Fruit fly (Drosophila melanogaster): Measurements from ENCODE around the gene RhoGAP102A.

The RhoGAP102A gene

dm6 chr4:231185-231584, 23.6 kb upstream of the RhoGAP102A start:
- TF ChIP-seq eg (GFP tag; IDR thresholded peaks at IDR 0.05) = no peak
- TF ChIP-seq Eip78C (GFP tag) = peak; percentile 10
- peak; percentile 45 for TF ChIP-seq svp (GFP tag)

dm6 chr4:238400-238799, 16.4 kb upstream of the RhoGAP102A start:
- TF ChIP-seq Sox15 (GFP tag; optimal IDR thresholded peaks at IDR 0.05) (no peak), CG10669 (GFP tag; optimal IDR thresholded peaks at IDR 0.05) (no peak), spab (GFP tag; optimal IDR thresholded peaks at IDR 0.05) (no peak), ss (GFP tag; optimal IDR thresholded peaks at IDR 0.05) (no peak)

- TF ChIP-seq spab (GFP tag; optimal IDR thresholded peaks at IDR 0.05) (no peak), CG9139 (GFP tag; optimal IDR thresholded peaks at IDR 0.05) (no peak), fd85E (GFP tag; optimal IDR thresholded peaks at IDR 0.05) (no peak), CG11294 (GFP tag; IDR thresholded peaks at IDR 0.05) (no peak), dsx (GFP tag; optimal IDR thresholded peaks at IDR 0.05; ENCODE audit: poor library complexity, severe bottlenecking) (no peak), Sox14 (GFP tag; optimal IDR thresholded peaks at IDR 0.05) (no peak), vri (GFP tag; optimal IDR thresholded peaks at IDR 0.05) (no peak), Hr39 (GFP tag; optimal IDR thresholded peaks at IDR 0.05) (no peak), salr (GFP tag; optimal IDR thresholded peaks at IDR 0.05) (no peak), CG10631 (GFP tag; optimal IDR thresholded peaks at IDR 0.05) (no peak), CG10669 (GFP tag; optimal IDR thresholded peaks at IDR 0.05) (no peak), CG16779 (tag; optimal IDR thresholded peaks at IDR 0.05) (no peak), CG8319 (GFP tag; optimal IDR thresholded peaks at IDR 0.05) (no peak), fkh (GFP tag; optimal IDR thresholded peaks at IDR 0.05) (no peak), Gug (GFP tag; IDR thresholded peaks at IDR 0.05) (no peak), CG32006 (GFP tag; optimal IDR thresholded peaks at IDR 0.05) (no peak), Met (GFP tag; optimal IDR thresholded peaks at IDR 0.05) (no peak), achi (GFP tag; optimal IDR thresholded peaks at IDR 0.05) (no peak), CG6854 (GFP tag; optimal IDR thresholded peaks at IDR 0.05) (no peak), ss (GFP tag; optimal IDR thresholded peaks at IDR 0.05) (no peak)
Observed at dm6 chr4:240850-241249, 13.9 kb upstream of the RhoGAP102A start.

- TF ChIP-seq fkh (GFP tag; optimal IDR thresholded peaks at IDR 0.05) (no peak), spab (GFP tag; optimal IDR thresholded peaks at IDR 0.05) (no peak), topi (GFP tag; optimal IDR thresholded peaks at IDR 0.05) (no peak), CG1621 (tag; optimal IDR thresholded peaks at IDR 0.05) (no peak), CG7368 (GFP tag; optimal IDR thresholded peaks at IDR 0.05) (no peak)
Observed at dm6 chr4:253176-253575, 1.6 kb upstream of the RhoGAP102A start, which contains the start of gene dpr7. dpr7 (minus strand) TSS chr4:253329.

- no peak for TF ChIP-seq acj6 (GFP tag; optimal IDR thresholded peaks at IDR 0.05)
- TF ChIP-seq CG11294 (GFP tag; IDR thresholded peaks at IDR 0.05) = no peak
- no peak for TF ChIP-seq CG9139 (GFP tag; optimal IDR thresholded peaks at IDR 0.05)
- TF ChIP-seq CG15336 (GFP tag; IDR thresholded peaks at IDR 0.05) = no peak
- no peak for TF ChIP-seq CG11762 (GFP tag; optimal IDR thresholded peaks at IDR 0.05; ENCODE audit: insufficient read depth)
- no peak for TF ChIP-seq Hr39 (GFP tag; optimal IDR thresholded peaks at IDR 0.05)
- no peak for TF ChIP-seq Ets96B (tag; optimal IDR thresholded peaks at IDR 0.05)
- no peak for TF ChIP-seq pdm3 (GFP tag; optimal IDR thresholded peaks at IDR 0.05)
- TF ChIP-seq CG4318 (GFP tag; optimal IDR thresholded peaks at IDR 0.05) = no peak
Observed at dm6 chr4:261484-262070, 6.8 kb downstream of the RhoGAP102A start.
